Fruit fly (Drosophila melanogaster) whole organism, prepupa: Measurements from ENCODE around the gene gry.

Experiments used
- CG16779 ChIP-seq: fragments of 200-800 bp; sonication (Bioruptor generic); optimal IDR thresholded peaks from 3 replicates; lab custom pipeline; 2017; ENCODE audit warnings: missing biosample characterization, mild to moderate bottlenecking, missing genetic modification characterization
- CG3919 ChIP-seq: fragments of 200-800 bp; sonication (Bioruptor generic); optimal IDR thresholded peaks from 3 replicates; lab custom pipeline; 2016; ENCODE audit warnings: missing biosample characterization, missing genetic modification characterization
- CG6854 ChIP-seq: fragments of 200-800 bp; sonication (Bioruptor generic); optimal IDR thresholded peaks from 2 replicates; lab custom pipeline; 2017; ENCODE audit warnings: missing biosample characterization, mild to moderate bottlenecking, missing genetic modification characterization
- CG9139 ChIP-seq: fragments of 200-800 bp; sonication (Bioruptor generic); optimal IDR thresholded peaks from 3 replicates; lab custom pipeline; 2017; ENCODE audit warnings: missing biosample characterization, mild to moderate bottlenecking, missing genetic modification characterization
- Eip78C ChIP-seq: fragments of 200-800 bp; sonication (Bioruptor generic); peaks from one replicate; lab custom pipeline; 2016; ENCODE audit warnings: missing biosample characterization, missing genetic modification characterization
- Eip93F ChIP-seq: fragments of 200-800 bp; sonication (Bioruptor generic); optimal IDR thresholded peaks from 2 replicates; lab custom pipeline; 2016; ENCODE audit warnings: missing biosample characterization, mild to moderate bottlenecking, missing genetic modification characterization
- Ets21C ChIP-seq: fragments of 200-800 bp; sonication (Bioruptor generic); optimal IDR thresholded peaks from 3 replicates; lab custom pipeline; 2016; ENCODE audit warnings: missing biosample characterization, missing genetic modification characterization
- Ets96B ChIP-seq: fragments of 200-800 bp; optimal IDR thresholded peaks from 2 replicates; lab custom pipeline; 2019; ENCODE audit warnings: missing biosample characterization, mild to moderate bottlenecking, missing genetic modification characterization, moderate library complexity
- Hr39 ChIP-seq: fragments of 200-800 bp; sonication (Bioruptor generic); optimal IDR thresholded peaks from 2 replicates; lab custom pipeline; 2016; ENCODE audit warnings: missing biosample characterization, missing genetic modification characterization
- Hr4 ChIP-seq: fragments of 200-800 bp; sonication (Bioruptor generic); optimal IDR thresholded peaks from 3 replicates; lab custom pipeline; 2016; ENCODE audit warnings: missing biosample characterization, missing genetic modification characterization
- Met ChIP-seq: fragments of 200-800 bp; sonication (Bioruptor generic); optimal IDR thresholded peaks from 3 replicates; lab custom pipeline; 2016; ENCODE audit warnings: missing biosample characterization, missing genetic modification characterization
- dsx ChIP-seq: fragments of 200-800 bp; optimal IDR thresholded peaks from 3 replicates; lab custom pipeline; 2019; ENCODE audit warnings: missing biosample characterization, mild to moderate bottlenecking, missing genetic modification characterization, moderate library complexity; ENCODE audit not compliant: poor library complexity, severe bottlenecking

The gry gene

DNA sequence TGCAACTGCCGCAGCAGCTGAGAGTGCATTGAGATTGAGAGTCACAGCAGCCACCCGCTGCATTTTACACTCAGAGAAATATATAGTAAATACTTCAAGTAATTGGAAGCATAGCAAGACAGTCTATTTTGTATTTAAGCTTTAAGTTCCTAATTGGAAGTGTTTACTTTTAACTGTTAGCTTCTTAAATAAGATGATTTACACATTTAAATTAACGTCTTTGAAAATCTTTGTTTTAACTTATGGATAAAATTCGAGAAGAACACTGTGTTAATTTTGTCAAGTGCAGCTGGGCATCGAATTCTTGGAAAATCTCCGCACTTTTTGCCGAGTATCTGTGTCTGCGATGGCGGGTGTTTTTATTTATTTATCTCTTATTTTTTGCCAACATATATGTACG, 60.8 kb downstream of the gry start (continued):
- peak; percentile 93 for TF ChIP-seq dsx (GFP tag; lab: Kevin White, UChicago)
- TF ChIP-seq CG9139, result peak; percentile 90
- TF ChIP-seq Eip93F (GFP tag; lab: Kevin White, UChicago), result peak; percentile 35
- TF ChIP-seq Hr4 (GFP tag; lab: Kevin White, UChicago), result peak; percentile 86
- peak; percentile 87 for TF ChIP-seq CG3919 (GFP tag; lab: Kevin White, UChicago)
- TF ChIP-seq CG16779 (tag; lab: Kevin White, UChicago), result peak; percentile 71
- TF ChIP-seq Eip78C (GFP tag; lab: Kevin White, UChicago), result peak; percentile 98
- TF ChIP-seq Met (GFP tag; lab: Kevin White, UChicago), result peak; percentile 82
- TF ChIP-seq Hr39 (GFP tag; lab: Kevin White, UChicago), result peak; percentile 83
- peak; percentile 67 for TF ChIP-seq CG6854 (GFP tag; lab: Kevin White, UChicago)
- TF ChIP-seq Ets21C (GFP tag; lab: Kevin White, UChicago), result peak; percentile 73
- peak; percentile 91 for TF ChIP-seq Ets96B (tag; lab: Kevin White, UChicago)
- TF ChIP-seq, all 60 proteins: peak for 57
